Worm (Caenorhabditis elegans) whole organism, young adult: ENCODE measurements around the gene srlf-4.
"Not testable (repeated sequence)": the region's sequence is repeated elsewhere in the genome, so short reads cannot be mapped to it uniquely, and the experiment has no call there.

ENCODE experiments used
- B0035.1 ChIP-seq: sonication (generic microtip); optimal IDR thresholded peaks from 2 replicates; lab custom pipeline; 2016; ENCODE audit warnings: missing genetic modification characterization, mild to moderate bottlenecking, missing compliant biosample characterization, missing genotype, missing genetic modification reagents
- B0336.3 ChIP-seq: fragments of 200-800 bp; sonication (Bioruptor generic); IDR thresholded peaks from 2 replicates; pipeline ENCODE4 v1.3.6; 2022; ENCODE audit warnings: missing genetic modification characterization, missing compliant biosample characterization
- F22D6.2 ChIP-seq: sonication (generic microtip); optimal IDR thresholded peaks from 2 replicates; lab custom pipeline; 2016; ENCODE audit warnings: mild to moderate bottlenecking, missing genetic modification characterization, missing compliant biosample characterization
- F37B4.10 ChIP-seq: fragments of 200-800 bp; sonication (Bioruptor generic); IDR thresholded peaks from 2 replicates; pipeline ENCODE4 v1.3.6; 2022; ENCODE audit warnings: missing genetic modification characterization, missing compliant biosample characterization
- F49E8.2 ChIP-seq: sonication (generic microtip); optimal IDR thresholded peaks from 3 replicates; lab custom pipeline; 2017; ENCODE audit warnings: missing genetic modification characterization, mild to moderate bottlenecking, missing compliant biosample characterization, antibody characterized with exemption, moderate library complexity; ENCODE audit not compliant: insufficient read depth
- F52B5.7 ChIP-seq: sonication (generic microtip); optimal IDR thresholded peaks from 2 replicates; lab custom pipeline; 2016; ENCODE audit warnings: mild to moderate bottlenecking, missing genetic modification characterization, missing compliant biosample characterization
- F55B11.4 ChIP-seq: sonication (generic microtip); optimal IDR thresholded peaks from 2 replicates; lab custom pipeline; 2016; ENCODE audit warnings: missing compliant biosample characterization, missing genetic modification characterization, borderline replicate concordance; ENCODE audit not compliant: insufficient read depth
- K12H6.12 ChIP-seq: fragments of 200-800 bp; sonication (Bioruptor generic); optimal IDR thresholded peaks from 2 replicates; lab custom pipeline; 2018; ENCODE audit warnings: mild to moderate bottlenecking, missing genetic modification characterization, missing compliant biosample characterization
- T07F8.4 ChIP-seq: sonication (generic microtip); optimal IDR thresholded peaks from 2 replicates; lab custom pipeline; 2016; ENCODE audit warnings: mild to moderate bottlenecking, missing genetic modification characterization, moderate library complexity, missing compliant biosample characterization
- ama-1 ChIP-seq, 3 experiments: fragments of 150-350 bp in 1 of 3; sonication (generic microtip) in 2 of 3; optimal IDR thresholded peaks; 2 replicates each; lab custom pipeline; 2014 to 2018; ENCODE audit warnings: missing biosample characterization in 2 of 3, missing genetic modification characterization in 2 of 3, missing genetic modification reagents in 2 of 3
- ceh-27 ChIP-seq: fragments of 200-800 bp; sonication (Bioruptor generic); optimal IDR thresholded peaks from 2 replicates; lab custom pipeline; 2018; ENCODE audit warnings: mild to moderate bottlenecking, missing genetic modification characterization, moderate library complexity, missing compliant biosample characterization
- ceh-58 ChIP-seq: fragments of 200-800 bp; sonication (Bioruptor generic); IDR thresholded peaks from 2 replicates; pipeline ENCODE4 v1.3.6; 2022; ENCODE audit warnings: missing genetic modification characterization, missing compliant biosample characterization
- dox-1 ChIP-seq: fragments of 200-800 bp; sonication (Bioruptor generic); IDR thresholded peaks from 2 replicates; pipeline ENCODE4 v1.3.6; 2022; ENCODE audit warnings: missing genetic modification reagents, missing genetic modification characterization, missing compliant biosample characterization
- dpl-1 ChIP-seq: fragments of 150-350 bp; optimal IDR thresholded peaks from 2 replicates; lab custom pipeline; 2014; ENCODE audit warnings: missing biosample characterization, missing genetic modification reagents, missing genetic modification characterization
- efl-1 ChIP-seq: fragments of 150-350 bp; optimal IDR thresholded peaks from 2 replicates; lab custom pipeline; 2014; ENCODE audit warnings: missing biosample characterization, missing genetic modification reagents, missing genetic modification characterization
- egl-18 ChIP-seq: fragments of 200-800 bp; sonication (Bioruptor generic); IDR thresholded peaks from 2 replicates; pipeline ENCODE4 v1.3.6; 2022; ENCODE audit warnings: missing genetic modification reagents, missing genetic modification characterization, missing compliant biosample characterization
- gei-17 ChIP-seq: fragments of 200-800 bp; sonication (Bioruptor generic); optimal IDR thresholded peaks from 2 replicates; lab custom pipeline; 2018; ENCODE audit warnings: mild to moderate bottlenecking, missing genetic modification characterization, missing compliant biosample characterization
- hmg-1.2 ChIP-seq: fragments of 200-800 bp; sonication (Bioruptor generic); IDR thresholded peaks from 2 replicates; pipeline ENCODE4 v1.3.6; 2022; ENCODE audit warnings: missing genetic modification reagents, missing genetic modification characterization, missing compliant biosample characterization
- lag-1 ChIP-seq: fragments of 200-800 bp; sonication (Bioruptor generic); IDR thresholded peaks from 2 replicates; pipeline ENCODE4 v1.3.6; 2022; ENCODE audit warnings: missing genetic modification reagents, missing genetic modification characterization, missing compliant biosample characterization
- let-607 ChIP-seq, 2 experiments: fragments of 200-800 bp in 1 of 2; sonication (Bioruptor generic) in 1 of 2; sonication (generic microtip) in 1 of 2; optimal IDR thresholded peaks; 2 replicates each; lab custom pipeline; 2016 to 2018; ENCODE audit warnings: mild to moderate bottlenecking in 2 of 2, missing compliant biosample characterization in 2 of 2, missing genetic modification characterization in 2 of 2, moderate library complexity in 2 of 2, missing genotype in 1 of 2
- lin-40 ChIP-seq: sonication (generic microtip); optimal IDR thresholded peaks from 2 replicates; lab custom pipeline; 2016; ENCODE audit warnings: missing genetic modification characterization, mild to moderate bottlenecking, missing compliant biosample characterization, missing genotype, missing genetic modification reagents
- lin-54 ChIP-seq: fragments of 200-800 bp; sonication (Bioruptor generic); optimal IDR thresholded peaks from 2 replicates; lab custom pipeline; 2018; ENCODE audit warnings: mild to moderate bottlenecking, missing genetic modification characterization, missing compliant biosample characterization
- madf-6 ChIP-seq: fragments of 200-800 bp; sonication (Bioruptor generic); IDR thresholded peaks from 2 replicates; pipeline ENCODE4 v1.3.6; 2022; ENCODE audit warnings: missing genetic modification reagents, missing genetic modification characterization, missing compliant biosample characterization
- mxl-1 ChIP-seq: sonication (generic microtip); optimal IDR thresholded peaks from 2 replicates; lab custom pipeline; 2016; ENCODE audit warnings: missing genetic modification characterization, missing compliant biosample characterization
- nhr-120 ChIP-seq: fragments of 200-800 bp; sonication (Bioruptor generic); IDR thresholded peaks from 2 replicates; pipeline ENCODE4 v1.3.6; 2022; ENCODE audit warnings: missing genetic modification characterization, missing compliant biosample characterization
- nhr-27 ChIP-seq: fragments of 200-800 bp; sonication (Bioruptor generic); optimal IDR thresholded peaks from 2 replicates; lab custom pipeline; 2018; ENCODE audit warnings: mild to moderate bottlenecking, missing genetic modification characterization, moderate library complexity, missing compliant biosample characterization
- nhr-80 ChIP-seq: sonication (generic microtip); optimal IDR thresholded peaks from 2 replicates; lab custom pipeline; 2016; ENCODE audit warnings: missing genetic modification characterization, missing compliant biosample characterization
- pbrm-1 ChIP-seq: fragments of 200-800 bp; sonication (Bioruptor generic); IDR thresholded peaks from 2 replicates; pipeline ENCODE4 v1.3.6; 2022; ENCODE audit warnings: missing genetic modification reagents, missing genetic modification characterization, missing compliant biosample characterization
- pha-4 ChIP-seq: fragments of 150-350 bp; sonication (generic microtip); optimal IDR thresholded peaks from 2 replicates; lab custom pipeline; 2014; ENCODE audit warnings: missing biosample characterization, missing genetic modification reagents, missing genetic modification characterization
- sea-2 ChIP-seq: fragments of 200-800 bp; sonication (Bioruptor generic); IDR thresholded peaks from 2 replicates; pipeline ENCODE4 v1.3.6; 2022; ENCODE audit warnings: missing genetic modification characterization, missing compliant biosample characterization
- sptf-2 ChIP-seq: fragments of 200-800 bp; sonication (Bioruptor generic); optimal IDR thresholded peaks from 2 replicates; lab custom pipeline; 2018; ENCODE audit warnings: mild to moderate bottlenecking, missing genetic modification characterization, missing compliant biosample characterization
- unc-130 ChIP-seq: sonication (generic microtip); optimal IDR thresholded peaks from 2 replicates; lab custom pipeline; 2016; ENCODE audit warnings: missing genetic modification reagents, missing genetic modification characterization, missing compliant biosample characterization
- zim-3 ChIP-seq: sonication (generic microtip); optimal IDR thresholded peaks from 2 replicates; lab custom pipeline; 2017; ENCODE audit warnings: mild to moderate bottlenecking, missing genetic modification characterization, moderate library complexity, missing compliant biosample characterization

srlf-4 gene

ce11 chrIV:12886012-12886411, 38.2 kb downstream of the srlf-4 start:
- no peak for TF ChIP-seq pbrm-1 (GFP tag; lab: Robert Waterston, UW)
- no peak for TF ChIP-seq ama-1 (optimal IDR thresholded peaks at IDR 0.05; lab: Kevin White, UChicago)
- no peak for TF ChIP-seq ama-1 (GFP tag; optimal IDR thresholded peaks at IDR 0.05; lab: Kevin White, UChicago)
- TF ChIP-seq gei-17 (GFP tag; lab: Kevin White, UChicago), result no peak
- TF ChIP-seq sptf-2, result no peak
- TF ChIP-seq F49E8.2 (tag; lab: Kevin White, UChicago), result no peak
- TF ChIP-seq lin-54, result no peak
- no peak for TF ChIP-seq zim-3 (tag; lab: Kevin White, UChicago)
- TF ChIP-seq K12H6.12, result no peak
- TF ChIP-seq ceh-58 (GFP tag; lab: Robert Waterston, UW), result no peak
- TF ChIP-seq sea-2 (GFP tag; lab: Robert Waterston, UW), result no peak
- TF ChIP-seq B0035.1 (tag; lab: Kevin White, UChicago), result no peak
- TF ChIP-seq egl-18, result no peak
- TF ChIP-seq pha-4, result no peak
- TF ChIP-seq dpl-1 (GFP tag; lab: Kevin White, UChicago), result no peak
- TF ChIP-seq F37B4.10, result no peak
- no peak for TF ChIP-seq F55B11.4 (tag; lab: Kevin White, UChicago)
- TF ChIP-seq B0336.3 (GFP tag; lab: Robert Waterston, UW), result no peak
- no peak for TF ChIP-seq F22D6.2 (tag; lab: Kevin White, UChicago)
- no peak for TF ChIP-seq lin-40 (tag; lab: Kevin White, UChicago)

- TF ChIP-seq lag-1 (GFP tag; lab: Robert Waterston, UW), result no peak
- TF ChIP-seq dox-1 (GFP tag; lab: Robert Waterston, UW), result no peak
- no peak for TF ChIP-seq unc-130 (GFP tag; lab: Kevin White, UChicago)
- TF ChIP-seq B0336.3 (GFP tag; lab: Robert Waterston, UW), result no peak
These were observed 41.0 kb downstream of the srlf-4 start, which contains the start of gene ZK896.4 for ce11 chrIV:12883190-12883589. Gene ZK896.4 (minus strand): TSS chrIV:12883290.

- TF ChIP-seq pbrm-1 (GFP tag; lab: Robert Waterston, UW) (no peak), nhr-80 (tag; lab: Kevin White, UChicago) (peak; percentile 42), hmg-1.2 (GFP tag; lab: Robert Waterston, UW) (no peak), efl-1 (GFP tag; lab: Kevin White, UChicago) (no peak), let-607 (tag; optimal IDR thresholded peaks at IDR 0.05; lab: Kevin White, UChicago) (no peak), unc-130 (GFP tag; lab: Kevin White, UChicago) (no peak)
These were observed 44.7 kb downstream of the srlf-4 start, which contains the start of gene ZK896.5 for ce11 chrIV:12879557-12879956. Gene ZK896.5 (minus strand): TSS chrIV:12879645.

- no peak for TF ChIP-seq F52B5.7 (tag; lab: Kevin White, UChicago)
- TF ChIP-seq nhr-120 (GFP tag; lab: Robert Waterston, UW), result no peak
- TF ChIP-seq nhr-80 (tag; lab: Kevin White, UChicago), result peak; percentile 52
- no peak for TF ChIP-seq madf-6 (GFP tag; lab: Robert Waterston, UW)
- TF ChIP-seq gei-17 (GFP tag; lab: Kevin White, UChicago), result no peak
- TF ChIP-seq T07F8.4 (tag; lab: Kevin White, UChicago), result no peak
- no peak for TF ChIP-seq dox-1 (GFP tag; lab: Robert Waterston, UW)
- TF ChIP-seq nhr-27, result no peak
These were observed 47.7 kb downstream of the srlf-4 start for ce11 chrIV:12876558-12876957.

ce11 chrIV:12875260-12875659, 49.0 kb downstream of the srlf-4 start, which contains the start of gene ZK896.1:
Gene ZK896.1 (minus strand): TSS chrIV:12875360.
- TF ChIP-seq mxl-1; efl-1 (GFP tag; lab: Kevin White, UChicago); ceh-27: not testable (repeated sequence)
